Worm (Caenorhabditis elegans): ENCODE results near the gene vha-13.
"Not testable (repeated sequence)": the region's sequence is repeated elsewhere in the genome, so short reads cannot be mapped to it uniquely, and the experiment has no call there.

vha-13 gene

DNA sequence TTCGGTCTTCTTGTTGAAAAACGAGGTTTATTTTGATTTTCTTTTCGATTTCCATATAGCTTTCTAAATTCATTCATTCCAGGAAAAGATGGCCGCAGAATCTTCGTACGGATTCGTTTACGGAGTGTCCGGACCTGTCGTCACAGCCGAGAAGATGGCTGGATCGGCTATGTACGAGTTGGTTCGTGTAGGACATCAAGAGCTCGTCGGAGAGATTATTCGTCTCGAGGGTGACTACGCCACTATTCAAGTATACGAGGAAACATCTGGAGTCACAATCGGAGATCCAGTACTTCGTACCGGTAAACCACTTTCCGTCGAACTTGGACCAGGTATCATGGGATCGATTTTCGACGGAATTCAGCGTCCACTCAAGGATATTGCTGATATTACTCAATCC lies at the start of gene vha-13:
Gene vha-13, plus strand, starts transcription at position 81 of the 400 bp plus-strand sequence.
- no peak for TF ChIP-seq C34F6.9 (tag; optimal IDR thresholded peaks at IDR 0.05)
- TF ChIP-seq Y55F3AM.14 (GFP tag; optimal IDR thresholded peaks at IDR 0.05) = no peak
- no peak for TF ChIP-seq lin-11 (tag; optimal IDR thresholded peaks at IDR 0.05)
- TF ChIP-seq sma-3 (GFP tag; optimal IDR thresholded peaks at IDR 0.05) = no peak
- no peak for TF ChIP-seq egl-27 (tag; optimal IDR thresholded peaks at IDR 0.05)
- TF ChIP-seq nhr-25 (tag; optimal IDR thresholded peaks at IDR 0.05) = no peak
- TF ChIP-seq lin-39 (tag; optimal IDR thresholded peaks at IDR 0.05) = no peak
- TF ChIP-seq mdl-1 (tag; optimal IDR thresholded peaks at IDR 0.05) = no peak
- TF ChIP-seq nhr-23 (tag; optimal IDR thresholded peaks at IDR 0.05) = no peak
- TF ChIP-seq ZK546.5 (tag; optimal IDR thresholded peaks at IDR 0.05) = no peak
- TF ChIP-seq mbf-1 (tag; optimal IDR thresholded peaks at IDR 0.05) = no peak
- no peak for TF ChIP-seq sma-9 (GFP tag; optimal IDR thresholded peaks at IDR 0.05)
- TF ChIP-seq sma-9 (tag; optimal IDR thresholded peaks at IDR 0.05) = no peak
- no peak for TF ChIP-seq aly-2 (tag; optimal IDR thresholded peaks at IDR 0.05)
- no peak for TF ChIP-seq blmp-1 (tag; optimal IDR thresholded peaks at IDR 0.05; ENCODE audit: insufficient read depth)
- TF ChIP-seq ceh-82 (tag; optimal IDR thresholded peaks at IDR 0.05) = no peak
- TF ChIP-seq ztf-1 (GFP tag; conservative IDR thresholded peaks at IDR 0.05) = no peak

DNA sequence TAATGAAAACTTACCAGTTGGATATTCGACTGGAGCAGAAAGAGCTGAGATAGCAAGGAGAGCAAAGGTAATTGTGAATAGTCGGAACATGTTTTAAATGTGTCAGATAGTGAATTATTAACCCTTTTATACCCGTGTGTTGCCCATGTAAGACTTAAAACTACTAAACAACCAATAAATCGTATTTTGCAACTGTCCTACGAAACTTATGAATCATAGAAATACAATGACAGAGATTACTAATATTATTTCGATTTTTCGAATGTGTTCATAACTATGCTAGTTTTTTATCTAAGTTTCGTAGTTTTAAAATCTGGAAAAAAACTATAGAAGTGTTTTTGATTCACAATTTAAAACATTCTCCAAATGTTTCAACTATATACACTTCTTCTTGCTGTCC lies 44.7 kb upstream of the vha-13 start, which contains the start of gene spig-4:
Gene spig-4, minus strand, starts transcription at position 101 of the 400 bp plus-strand sequence.
- TF ChIP-seq skn-1, F13H6.1, lin-11 (tag; optimal IDR thresholded peaks at IDR 0.05): not testable (repeated sequence)

DNA sequence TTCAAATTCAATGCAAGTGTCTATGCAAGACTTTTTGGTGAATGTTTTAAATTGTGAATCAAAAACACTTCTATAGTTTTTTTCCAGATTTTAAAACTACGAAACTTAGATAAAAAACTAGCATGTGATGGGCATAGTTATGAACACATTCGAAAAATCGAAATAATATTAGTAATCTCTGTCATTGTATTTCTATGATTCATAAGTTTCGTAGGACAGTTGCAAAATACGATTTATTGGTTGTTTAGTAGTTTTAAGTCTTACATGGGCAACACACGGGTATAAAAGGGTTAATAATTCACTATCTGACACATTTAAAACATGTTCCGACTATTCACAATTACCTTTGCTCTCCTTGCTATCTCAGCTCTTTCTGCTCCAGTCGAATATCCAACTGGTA lies 43.3 kb upstream of the vha-13 start, which contains the start of gene spig-5:
Gene spig-5, plus strand, starts transcription at position 301 of the 400 bp plus-strand sequence.
- not testable (repeated sequence) for TF ChIP-seq nhr-237, nhr-6, F13H6.1 (tag; optimal IDR thresholded peaks at IDR 0.05)

DNA sequence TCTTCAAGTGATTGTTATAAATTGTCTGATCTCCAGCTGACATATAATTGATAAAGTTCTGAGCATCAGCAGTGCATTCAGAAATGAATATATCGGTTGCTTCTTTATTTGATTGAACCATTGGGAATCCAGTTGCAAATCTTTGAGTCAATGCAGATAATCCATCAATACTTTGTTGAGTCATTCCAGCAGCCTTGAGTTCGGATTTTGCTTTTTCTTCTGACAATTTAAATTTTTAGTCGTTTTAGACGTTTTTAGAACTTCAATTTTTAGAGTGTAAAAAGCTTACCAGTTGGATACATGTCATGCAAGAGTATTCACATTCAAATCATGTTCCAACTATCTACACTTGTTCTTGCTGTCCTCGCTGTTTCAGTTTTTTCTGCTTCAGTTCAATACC lies 41.9 kb upstream of the vha-13 start, which contains the start of gene F14D7.14:
Gene F14D7.14, plus strand, starts transcription at position 301 of the 400 bp plus-strand sequence.
- TF ChIP-seq nhr-21, egl-27, snpc-4 (tag; optimal IDR thresholded peaks at IDR 0.05): not testable (repeated sequence)

DNA sequence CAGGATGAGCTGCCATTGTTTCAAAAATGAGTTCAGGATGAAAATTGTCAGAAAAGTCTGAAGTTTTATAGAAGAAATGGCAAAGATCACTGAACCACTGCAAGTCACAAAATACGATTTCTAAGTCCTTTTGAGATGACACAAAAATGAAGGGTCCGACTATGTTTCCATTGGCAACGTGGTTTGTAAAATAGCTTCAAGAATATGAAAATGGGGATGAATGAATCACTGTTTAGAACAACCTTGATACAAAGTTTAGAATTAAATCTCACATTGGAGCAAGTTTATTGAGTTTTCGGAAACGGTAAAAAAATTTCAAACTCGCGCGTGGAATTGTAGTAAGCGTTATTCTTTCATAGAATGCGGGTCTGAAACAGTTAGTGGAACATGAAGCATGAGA lies 40.4 kb upstream of the vha-13 start, which contains the start of gene ddn-3:
Gene ddn-3, minus strand, starts transcription at position 101 of the 400 bp plus-strand sequence.
- TF ChIP-seq ztf-4 (tag; optimal IDR thresholded peaks at IDR 0.05) = no peak
- no peak for TF ChIP-seq ztf-11 (tag; optimal IDR thresholded peaks at IDR 0.05)
- TF ChIP-seq nhr-11 (tag; optimal IDR thresholded peaks at IDR 0.05) = no peak
- no peak for TF ChIP-seq Y55F3AM.14 (GFP tag; optimal IDR thresholded peaks at IDR 0.05)
- no peak for TF ChIP-seq nhr-23 (tag; optimal IDR thresholded peaks at IDR 0.05)
- TF ChIP-seq snpc-4 (tag; optimal IDR thresholded peaks at IDR 0.05) = no peak
- no peak for TF ChIP-seq sma-9 (GFP tag; optimal IDR thresholded peaks at IDR 0.05)
- TF ChIP-seq sma-9 (tag; optimal IDR thresholded peaks at IDR 0.05) = no peak
- TF ChIP-seq lin-13 (GFP tag; optimal IDR thresholded peaks at IDR 0.05) = no peak
- no peak for TF ChIP-seq egl-27 (tag; optimal IDR thresholded peaks at IDR 0.05)
- TF ChIP-seq sem-4 (tag; optimal IDR thresholded peaks at IDR 0.05) = no peak
- no peak for TF ChIP-seq nhr-12 (tag; optimal IDR thresholded peaks at IDR 0.05)
- TF ChIP-seq zag-1 (tag; optimal IDR thresholded peaks at IDR 0.05) = no peak
- TF ChIP-seq nhr-77 (tag; optimal IDR thresholded peaks at IDR 0.05) = no peak
- TF ChIP-seq ceh-82 (tag; optimal IDR thresholded peaks at IDR 0.05) = no peak
- TF ChIP-seq F13H6.1 (tag; optimal IDR thresholded peaks at IDR 0.05) = no peak

DNA sequence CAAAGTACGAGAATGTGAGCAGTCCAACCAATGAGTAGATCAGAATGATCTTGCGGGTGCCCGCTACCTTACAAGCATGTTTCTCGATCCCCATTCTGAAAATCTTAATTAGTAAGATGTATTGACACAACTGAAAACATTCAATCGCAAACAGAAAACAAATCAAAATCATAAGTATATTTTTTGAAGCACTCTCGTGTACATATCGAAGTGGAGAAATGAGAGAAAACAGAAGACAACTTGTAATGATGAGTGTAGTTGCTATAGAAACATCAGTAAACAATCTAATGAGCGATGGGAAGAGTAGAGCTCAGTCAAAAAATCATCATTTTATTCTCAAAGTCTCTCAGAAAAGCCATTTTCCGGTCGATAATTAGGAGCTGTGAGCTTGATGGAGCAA lies 38.8 kb upstream of the vha-13 start, which contains the start of gene F14D7.8:
Gene F14D7.8, minus strand, starts transcription at position 101 of the 400 bp plus-strand sequence.
- TF ChIP-seq sem-4 (tag; optimal IDR thresholded peaks at IDR 0.05) = no peak
- TF ChIP-seq crh-2 (tag; optimal IDR thresholded peaks at IDR 0.05) = no peak
- TF ChIP-seq nhr-237 (tag; optimal IDR thresholded peaks at IDR 0.05) = no peak
- TF ChIP-seq fos-1 (tag; optimal IDR thresholded peaks at IDR 0.05) = no peak
- no peak for TF ChIP-seq nhr-77 (tag; optimal IDR thresholded peaks at IDR 0.05)
- no peak for TF ChIP-seq snpc-4 (tag; optimal IDR thresholded peaks at IDR 0.05)
- TF ChIP-seq aly-2 (tag; optimal IDR thresholded peaks at IDR 0.05) = no peak
- no peak for TF ChIP-seq nhr-129 (tag; optimal IDR thresholded peaks at IDR 0.05)
- no peak for TF ChIP-seq nhr-11 (tag; optimal IDR thresholded peaks at IDR 0.05)
- TF ChIP-seq ceh-16 (tag; optimal IDR thresholded peaks at IDR 0.05) = no peak
- no peak for TF ChIP-seq unc-62 (GFP tag; optimal IDR thresholded peaks at IDR 0.05)
- no peak for TF ChIP-seq unc-39 (tag; optimal IDR thresholded peaks at IDR 0.05)
- TF ChIP-seq lin-13 (GFP tag; optimal IDR thresholded peaks at IDR 0.05) = no peak
- TF ChIP-seq C34F6.9 (tag; optimal IDR thresholded peaks at IDR 0.05) = no peak
- TF ChIP-seq mab-5 (tag; optimal IDR thresholded peaks at IDR 0.05) = no peak
- TF ChIP-seq blmp-1 (tag; optimal IDR thresholded peaks at IDR 0.05; ENCODE audit: insufficient read depth) = no peak
- no peak for TF ChIP-seq ama-1 (optimal IDR thresholded peaks at IDR 0.05)
- no peak for TF ChIP-seq Y55F3AM.14 (GFP tag; optimal IDR thresholded peaks at IDR 0.05)
- TF ChIP-seq egl-27 (tag; optimal IDR thresholded peaks at IDR 0.05) = no peak
- no peak for TF ChIP-seq unc-55 (GFP tag; optimal IDR thresholded peaks at IDR 0.05)
